Fruit fly (Drosophila melanogaster) whole organism, prepupa: ENCODE data around the gene CG7084.

Source experiments
- Blimp-1 ChIP-seq: fragments of 200-800 bp; sonication (Bioruptor generic); optimal IDR thresholded peaks from 3 replicates; lab custom pipeline; 2017; ENCODE audit warnings: missing biosample characterization, missing genetic modification characterization, mild to moderate bottlenecking, moderate library complexity, missing genetic modification reagents
- CG10631 ChIP-seq: fragments of 200-800 bp; sonication (Bioruptor generic); optimal IDR thresholded peaks from 2 replicates; lab custom pipeline; 2016; ENCODE audit warnings: missing biosample characterization, missing genetic modification characterization
- CG10669 ChIP-seq: fragments of 200-800 bp; sonication (Bioruptor generic); optimal IDR thresholded peaks from 3 replicates; lab custom pipeline; 2018; ENCODE audit warnings: missing biosample characterization, mild to moderate bottlenecking, missing genetic modification characterization, moderate library complexity
- CG11294 ChIP-seq: fragments of 200-800 bp; sonication (Bioruptor generic); IDR thresholded peaks from 2 replicates; pipeline ENCODE4 v1.3.6; 2022; ENCODE audit warnings: missing biosample characterization, missing genetic modification characterization
- CG11902 ChIP-seq: fragments of 200-800 bp; sonication (Bioruptor generic); optimal IDR thresholded peaks from 3 replicates; lab custom pipeline; 2016; ENCODE audit warnings: missing biosample characterization, missing genetic modification characterization
- CG15336 ChIP-seq: fragments of 200-800 bp; sonication (Bioruptor generic); IDR thresholded peaks from 2 replicates; pipeline ENCODE4 v1.3.6; 2022; ENCODE audit warnings: missing biosample characterization, missing genetic modification characterization
- CG1621 ChIP-seq: fragments of 200-800 bp; sonication (Bioruptor generic); optimal IDR thresholded peaks from 3 replicates; lab custom pipeline; 2018; ENCODE audit warnings: missing biosample characterization, mild to moderate bottlenecking, missing genetic modification characterization
- CG16779 ChIP-seq: fragments of 200-800 bp; sonication (Bioruptor generic); optimal IDR thresholded peaks from 3 replicates; lab custom pipeline; 2017; ENCODE audit warnings: missing biosample characterization, mild to moderate bottlenecking, missing genetic modification characterization
- CG3032 ChIP-seq: fragments of 200-800 bp; optimal IDR thresholded peaks from 2 replicates; lab custom pipeline; 2019; ENCODE audit warnings: missing biosample characterization, mild to moderate bottlenecking, missing genetic modification characterization, moderate library complexity
- CG31627 ChIP-seq: fragments of 200-800 bp; sonication (Bioruptor generic); optimal IDR thresholded peaks from 3 replicates; lab custom pipeline; 2016; ENCODE audit warnings: missing biosample characterization, missing genetic modification characterization
- CG32006 ChIP-seq: fragments of 200-800 bp; sonication (Bioruptor generic); optimal IDR thresholded peaks from 3 replicates; lab custom pipeline; 2017; ENCODE audit warnings: missing biosample characterization, mild to moderate bottlenecking, missing genetic modification characterization
- CG3919 ChIP-seq: fragments of 200-800 bp; sonication (Bioruptor generic); optimal IDR thresholded peaks from 3 replicates; lab custom pipeline; 2016; ENCODE audit warnings: missing biosample characterization, missing genetic modification characterization
- CG6163 ChIP-seq: fragments of 200-800 bp; sonication (Bioruptor generic); IDR thresholded peaks from 3 replicates; pipeline ENCODE4 v1.3.6; 2022; ENCODE audit warnings: missing biosample characterization, missing genetic modification characterization
- CG6808 ChIP-seq: fragments of 200-800 bp; sonication (Bioruptor generic); optimal IDR thresholded peaks from 3 replicates; lab custom pipeline; 2017; ENCODE audit warnings: missing biosample characterization, missing genetic modification characterization, mild to moderate bottlenecking, moderate library complexity, missing genetic modification reagents
- CG7368 ChIP-seq: fragments of 200-800 bp; sonication (Bioruptor generic); optimal IDR thresholded peaks from 3 replicates; lab custom pipeline; 2016; ENCODE audit warnings: missing biosample characterization, missing genetic modification characterization
- CG8119 ChIP-seq: fragments of 200-800 bp; sonication (Bioruptor generic); IDR thresholded peaks from 3 replicates; pipeline ENCODE4 v1.3.6; 2022; ENCODE audit warnings: missing biosample characterization, missing genetic modification characterization
- CG8319 ChIP-seq: fragments of 200-800 bp; sonication (Bioruptor generic); optimal IDR thresholded peaks from 3 replicates; lab custom pipeline; 2016; ENCODE audit warnings: missing biosample characterization, missing genetic modification characterization
- CG9139 ChIP-seq: fragments of 200-800 bp; sonication (Bioruptor generic); optimal IDR thresholded peaks from 3 replicates; lab custom pipeline; 2017; ENCODE audit warnings: missing biosample characterization, mild to moderate bottlenecking, missing genetic modification characterization
- Eip75B ChIP-seq: fragments of 200-800 bp; sonication (Bioruptor generic); optimal IDR thresholded peaks from 3 replicates; lab custom pipeline; 2016; ENCODE audit warnings: missing biosample characterization, missing genetic modification characterization
- Eip78C ChIP-seq: fragments of 200-800 bp; sonication (Bioruptor generic); peaks from one replicate; lab custom pipeline; 2016; ENCODE audit warnings: missing biosample characterization, missing genetic modification characterization
- Eip93F ChIP-seq: fragments of 200-800 bp; sonication (Bioruptor generic); optimal IDR thresholded peaks from 2 replicates; lab custom pipeline; 2016; ENCODE audit warnings: missing biosample characterization, mild to moderate bottlenecking, missing genetic modification characterization
- Ets21C ChIP-seq: fragments of 200-800 bp; sonication (Bioruptor generic); optimal IDR thresholded peaks from 3 replicates; lab custom pipeline; 2016; ENCODE audit warnings: missing biosample characterization, missing genetic modification characterization
- Ets96B ChIP-seq: fragments of 200-800 bp; optimal IDR thresholded peaks from 2 replicates; lab custom pipeline; 2019; ENCODE audit warnings: missing biosample characterization, mild to moderate bottlenecking, missing genetic modification characterization, moderate library complexity
- Gug ChIP-seq: fragments of 200-800 bp; sonication (Bioruptor generic); IDR thresholded peaks from 2 replicates; pipeline ENCODE4 v1.3.6; 2022; ENCODE audit warnings: missing biosample characterization, missing genetic modification characterization
- Hr38 ChIP-seq: sonication (Bioruptor generic); optimal IDR thresholded peaks from 2 replicates; lab custom pipeline; 2016; ENCODE audit warnings: missing biosample characterization, missing genetic modification characterization
- Hr39 ChIP-seq: fragments of 200-800 bp; sonication (Bioruptor generic); optimal IDR thresholded peaks from 2 replicates; lab custom pipeline; 2016; ENCODE audit warnings: missing biosample characterization, missing genetic modification characterization
- Hr4 ChIP-seq: fragments of 200-800 bp; sonication (Bioruptor generic); optimal IDR thresholded peaks from 3 replicates; lab custom pipeline; 2016; ENCODE audit warnings: missing biosample characterization, missing genetic modification characterization
- Lpt ChIP-seq: fragments of 200-800 bp; sonication (Bioruptor generic); optimal IDR thresholded peaks from 3 replicates; lab custom pipeline; 2016; ENCODE audit warnings: missing biosample characterization, missing genetic modification characterization
- Met ChIP-seq: fragments of 200-800 bp; sonication (Bioruptor generic); optimal IDR thresholded peaks from 3 replicates; lab custom pipeline; 2016; ENCODE audit warnings: missing biosample characterization, missing genetic modification characterization
- OdsH ChIP-seq: fragments of 200-800 bp; sonication (Bioruptor generic); optimal IDR thresholded peaks from 3 replicates; lab custom pipeline; 2016; ENCODE audit warnings: missing biosample characterization, missing genetic modification characterization
- Sox14 ChIP-seq: fragments of 200-800 bp; sonication (Bioruptor generic); optimal IDR thresholded peaks from 3 replicates; lab custom pipeline; 2016; ENCODE audit warnings: missing biosample characterization, missing genetic modification characterization
- Sox15 ChIP-seq: fragments of 200-800 bp; sonication (Bioruptor generic); optimal IDR thresholded peaks from 3 replicates; lab custom pipeline; 2016; ENCODE audit warnings: missing biosample characterization, missing genetic modification characterization
- achi ChIP-seq: fragments of 200-800 bp; sonication (Bioruptor generic); optimal IDR thresholded peaks from 3 replicates; lab custom pipeline; 2016; ENCODE audit warnings: missing biosample characterization, missing genetic modification characterization
- cyc ChIP-seq: fragments of 200-800 bp; sonication (Bioruptor generic); optimal IDR thresholded peaks from 3 replicates; lab custom pipeline; 2016; ENCODE audit warnings: missing biosample characterization, missing genetic modification characterization
- dac ChIP-seq: fragments of 200-800 bp; sonication (Bioruptor generic); optimal IDR thresholded peaks from 2 replicates; lab custom pipeline; 2017; ENCODE audit warnings: missing biosample characterization, mild to moderate bottlenecking, missing genetic modification characterization
- dsx ChIP-seq: fragments of 200-800 bp; optimal IDR thresholded peaks from 3 replicates; lab custom pipeline; 2019; ENCODE audit warnings: missing biosample characterization, mild to moderate bottlenecking, missing genetic modification characterization, moderate library complexity; ENCODE audit not compliant: poor library complexity, severe bottlenecking
- eg ChIP-seq: fragments of 200-800 bp; sonication (Bioruptor generic); IDR thresholded peaks from 3 replicates; pipeline ENCODE4 v1.3.6; 2022; ENCODE audit warnings: missing biosample characterization, missing genetic modification characterization
- esn ChIP-seq: fragments of 200-800 bp; sonication (Bioruptor generic); optimal IDR thresholded peaks from 2 replicates; lab custom pipeline; 2016; ENCODE audit warnings: missing biosample characterization, mild to moderate bottlenecking, missing genetic modification characterization, moderate library complexity
- lz ChIP-seq: fragments of 200-800 bp; sonication (Bioruptor generic); optimal IDR thresholded peaks from 3 replicates; lab custom pipeline; 2016; ENCODE audit warnings: missing biosample characterization, missing genetic modification characterization
- net ChIP-seq: fragments of 200-800 bp; sonication (Bioruptor generic); optimal IDR thresholded peaks from 3 replicates; lab custom pipeline; 2016; ENCODE audit warnings: missing biosample characterization, missing genetic modification characterization
- pdm3 ChIP-seq: fragments of 200-800 bp; sonication (Bioruptor generic); optimal IDR thresholded peaks from 3 replicates; lab custom pipeline; 2016; ENCODE audit warnings: missing biosample characterization, missing genetic modification characterization
- salr ChIP-seq, 2 experiments: fragments of 200-800 bp; sonication (Bioruptor generic); optimal IDR thresholded peaks; 3 replicates each; lab custom pipeline; 2016 to 2018; ENCODE audit warnings: missing biosample characterization in 2 of 2, missing genetic modification characterization in 2 of 2, mild to moderate bottlenecking in 1 of 2
- spab ChIP-seq: fragments of 200-800 bp; sonication (Bioruptor generic); optimal IDR thresholded peaks from 2 replicates; lab custom pipeline; 2017; ENCODE audit warnings: missing biosample characterization, mild to moderate bottlenecking, missing genetic modification characterization, missing genetic modification reagents
- ss ChIP-seq, 2 experiments: fragments of 200-800 bp; sonication (Bioruptor generic); optimal IDR thresholded peaks; 2 replicates in 1 of 2; 3 replicates in 1 of 2; lab custom pipeline; 2017 to 2018; ENCODE audit warnings: mild to moderate bottlenecking in 2 of 2, missing biosample characterization in 2 of 2, missing genetic modification characterization in 2 of 2, moderate library complexity in 1 of 2
- svp ChIP-seq: fragments of 200-800 bp; sonication (Bioruptor generic); peaks from one replicate; lab custom pipeline; 2016; ENCODE audit warnings: missing biosample characterization, missing genetic modification characterization

CG7084 gene

DNA sequence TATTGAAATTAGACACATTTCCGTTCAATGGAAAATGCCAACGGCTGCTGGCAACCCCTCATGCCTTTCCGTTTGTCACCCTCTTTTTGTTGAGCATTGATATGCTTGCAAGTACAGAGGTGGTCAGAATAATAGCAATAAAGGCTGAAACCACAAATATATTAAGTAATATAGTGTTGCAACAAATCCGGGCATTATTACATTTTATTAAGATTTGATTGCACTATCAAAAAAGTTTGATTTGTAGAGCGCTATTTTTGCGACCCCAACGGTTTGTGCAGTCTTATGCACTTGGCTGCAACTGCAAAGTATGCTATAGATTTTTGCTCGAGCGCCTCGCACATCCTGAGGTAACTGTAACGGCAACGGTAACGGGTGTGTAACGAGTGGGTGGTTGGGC is 38.4 kb upstream of the CG7084 start (continued):
- TF ChIP-seq net (GFP tag; lab: Kevin White, UChicago), result peak; percentile 48
- TF ChIP-seq CG6808 (GFP tag; lab: Kevin White, UChicago), result peak; percentile 52
- peak; percentile 13 for TF ChIP-seq CG11902 (GFP tag; lab: Kevin White, UChicago)
- peak; percentile 76 for TF ChIP-seq CG10669 (GFP tag; lab: Kevin White, UChicago)
- peak; percentile 67 for TF ChIP-seq pdm3 (GFP tag; lab: Kevin White, UChicago)
- TF ChIP-seq Sox15 (GFP tag; lab: Kevin White, UChicago), result peak; percentile 2
- TF ChIP-seq CG8319 (GFP tag; lab: Kevin White, UChicago), result peak; percentile 9
- TF ChIP-seq Sox14 (GFP tag; lab: Kevin White, UChicago), result peak; percentile 53
- TF ChIP-seq Eip93F (GFP tag; lab: Kevin White, UChicago), result no peak
- peak; percentile 71 for TF ChIP-seq esn
- no peak for TF ChIP-seq CG11294 (GFP tag; lab: Robert Waterston, UW)
- TF ChIP-seq, all 60 proteins: peak for 45

DNA sequence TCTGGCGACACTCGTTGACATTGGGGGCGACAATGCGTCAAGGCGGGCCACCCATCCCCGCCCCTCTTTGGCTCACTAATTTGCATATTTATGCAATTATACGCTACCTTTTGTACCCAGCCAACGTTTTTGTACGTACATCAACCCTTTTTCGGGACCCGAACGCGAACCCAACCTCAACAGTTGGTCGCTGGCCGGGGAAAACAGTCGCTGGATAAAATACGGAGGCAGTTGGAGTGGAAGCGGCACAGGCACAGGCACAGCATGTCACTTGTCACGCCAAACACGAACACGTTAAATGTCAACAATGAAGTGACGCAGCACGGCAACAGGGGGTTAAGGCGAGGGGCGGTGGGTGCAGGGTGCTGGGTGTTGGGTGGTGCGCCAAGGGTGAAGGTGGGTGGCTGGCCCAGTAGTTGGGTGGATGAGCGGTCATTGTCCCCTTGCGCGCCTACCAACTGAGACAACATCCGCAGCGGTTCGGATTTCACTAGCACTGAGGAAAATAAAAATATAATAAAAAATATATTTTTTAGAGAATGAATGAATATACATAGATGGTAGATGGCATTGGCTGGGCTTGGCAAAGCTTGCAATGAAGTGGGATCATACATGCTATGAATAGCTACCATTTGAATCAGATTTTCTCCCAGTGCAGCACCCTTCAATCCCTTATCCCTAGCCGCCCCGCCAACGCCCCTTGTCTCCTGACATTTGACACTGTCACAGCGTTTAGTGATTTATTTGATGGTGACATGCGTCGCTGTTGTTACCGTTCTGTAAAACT is 37.7 kb upstream of the CG7084 start:
- TF ChIP-seq dac (GFP tag; lab: Kevin White, UChicago) (no peak), CG6163 (GFP tag; lab: Robert Waterston, UW) (peak; percentile 50; the same call in 2 of the 3 replicates), CG10631 (peak; percentile 14)

DNA sequence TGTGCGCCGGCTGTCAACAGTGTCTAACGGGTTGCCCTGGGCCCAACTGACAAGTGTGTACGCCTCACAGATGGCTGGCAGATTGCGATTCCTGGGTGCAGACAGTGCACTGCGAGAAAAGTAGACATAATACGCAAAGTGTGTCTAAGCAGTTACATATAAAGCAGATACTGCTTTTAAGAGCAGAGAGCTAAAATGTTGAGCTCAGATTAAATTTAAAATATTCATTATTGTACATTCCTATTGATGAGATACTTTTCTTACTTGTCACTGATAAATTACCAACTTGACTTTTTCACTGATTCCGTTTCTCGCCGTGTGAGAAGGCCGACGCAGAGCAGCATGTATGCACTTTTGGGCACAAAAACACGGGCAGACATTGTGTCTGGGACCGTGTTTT is 31.3 kb upstream of the CG7084 start:
- TF ChIP-seq spab (GFP tag; lab: Kevin White, UChicago), result no peak
- TF ChIP-seq CG9139 (GFP tag; lab: Kevin White, UChicago), result no peak
- peak; percentile 6 for TF ChIP-seq CG31627 (GFP tag; lab: Kevin White, UChicago)
- no peak for TF ChIP-seq Sox15 (GFP tag; lab: Kevin White, UChicago)
- no peak for TF ChIP-seq CG1621
- TF ChIP-seq Hr38 (GFP tag; lab: Kevin White, UChicago), result no peak
- peak; percentile 57 for TF ChIP-seq CG15336 (GFP tag; lab: Robert Waterston, UW)
- peak; percentile 40; the same call in 1 of the 2 replicates for TF ChIP-seq Gug (GFP tag; lab: Robert Waterston, UW)
- peak; percentile 5 for TF ChIP-seq Met (GFP tag; lab: Kevin White, UChicago)
- TF ChIP-seq CG8119, result peak; percentile 34; the same call in 1 of the 3 replicates
- TF ChIP-seq cyc, result no peak
- peak; percentile 45; the same call in 2 of the 3 replicates for TF ChIP-seq eg
- peak; percentile 15 for TF ChIP-seq lz
- TF ChIP-seq Blimp-1 (GFP tag; lab: Kevin White, UChicago), result no peak
- TF ChIP-seq CG11294 (GFP tag; lab: Robert Waterston, UW), result 0 out of 2 replicates have a peak, but pooled peaks have one; percentile 36
- TF ChIP-seq svp (GFP tag; lab: Kevin White, UChicago), result peak; percentile 65
- TF ChIP-seq esn, result peak; percentile 10
- TF ChIP-seq pdm3 (GFP tag; lab: Kevin White, UChicago), result peak; percentile 15
- TF ChIP-seq CG32006 (GFP tag; lab: Kevin White, UChicago), result peak; percentile 34
- no peak for TF ChIP-seq CG6163 (GFP tag; lab: Robert Waterston, UW)
- TF ChIP-seq Sox14 (GFP tag; lab: Kevin White, UChicago), result peak; percentile 7
- TF ChIP-seq ss (GFP tag; optimal IDR thresholded peaks at IDR 0.05; lab: Kevin White, UChicago), result peak in 1 of 2 experiments; percentile 3
- no peak for TF ChIP-seq Hr39
- TF ChIP-seq Ets21C (GFP tag; lab: Kevin White, UChicago), result no peak
- TF ChIP-seq CG3919, result peak; percentile 25
- TF ChIP-seq Lpt (GFP tag; lab: Kevin White, UChicago), result no peak
- no peak for TF ChIP-seq CG16779
- TF ChIP-seq dsx (GFP tag; lab: Kevin White, UChicago), result peak; percentile 14
- TF ChIP-seq OdsH (GFP tag; lab: Kevin White, UChicago), result peak; percentile 22
- TF ChIP-seq salr (GFP tag; optimal IDR thresholded peaks at IDR 0.05; lab: Kevin White, UChicago), result no peak
- TF ChIP-seq achi (GFP tag; lab: Kevin White, UChicago), result no peak
- TF ChIP-seq Eip78C (GFP tag; lab: Kevin White, UChicago), result peak; percentile 72
- no peak for TF ChIP-seq CG6808 (GFP tag; lab: Kevin White, UChicago)
- no peak for TF ChIP-seq CG3032
- TF ChIP-seq CG10631, result peak; percentile 16
- TF ChIP-seq Hr4 (GFP tag; lab: Kevin White, UChicago), result peak; percentile 42
- peak; percentile 3 for TF ChIP-seq Ets96B (tag; lab: Kevin White, UChicago)
- TF ChIP-seq CG10669 (GFP tag; lab: Kevin White, UChicago), result no peak
- peak; percentile 22 for TF ChIP-seq Eip75B (GFP tag; lab: Kevin White, UChicago)
- no peak for TF ChIP-seq CG7368 (GFP tag; lab: Kevin White, UChicago)
